Fruit fly (Drosophila melanogaster): Measurements from ENCODE around the gene obst-E.

Gene obst-E

DNA sequence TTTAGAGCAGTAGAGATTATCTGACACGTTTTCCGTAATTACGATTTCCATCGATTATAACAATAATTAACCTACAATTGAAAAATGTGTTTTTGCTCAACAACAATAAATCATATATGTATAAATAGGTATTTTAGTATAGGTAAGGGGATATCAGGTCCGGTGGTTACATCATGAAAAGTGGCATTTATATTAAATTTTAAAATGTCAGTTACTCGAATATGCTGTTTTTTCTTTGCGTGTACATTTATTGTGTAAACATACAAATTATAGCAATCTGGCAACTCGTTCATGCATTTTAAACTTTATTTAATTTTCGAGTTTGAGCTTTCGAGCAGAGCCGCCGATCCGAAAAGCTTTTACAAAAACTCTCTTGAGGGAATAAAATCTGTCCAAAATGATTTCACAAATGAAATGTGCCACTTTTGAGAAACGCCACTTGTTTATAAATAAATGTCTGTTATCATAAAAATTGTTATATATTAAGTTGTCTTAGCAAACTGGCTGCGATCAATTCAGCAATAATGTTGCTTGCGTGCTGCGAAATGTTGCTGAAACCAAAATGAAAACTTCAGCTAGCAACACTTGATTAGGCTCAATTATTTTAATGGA lies 22.3 kb downstream of the obst-E start (continued):
- TF ChIP-seq zen (tag; optimal IDR thresholded peaks at IDR 0.05) = no peak
- no peak for TF ChIP-seq gce (GFP tag; IDR thresholded peaks at IDR 0.05)
- no peak for TF ChIP-seq Bdp1 (GFP tag; optimal IDR thresholded peaks at IDR 0.05)
- TF ChIP-seq CG14860 (GFP tag; IDR thresholded peaks at IDR 0.05; ENCODE audit: partially characterized antibody) = no peak
- no peak for TF ChIP-seq ham (GFP tag; IDR thresholded peaks at IDR 0.05)
- TF ChIP-seq exex (tag; optimal IDR thresholded peaks at IDR 0.05) = no peak
- no peak for TF ChIP-seq pfk (GFP tag; optimal IDR thresholded peaks at IDR 0.05)
- no peak; the same call in 1 of the 2 replicates for TF ChIP-seq slbo (GFP tag; IDR thresholded peaks at IDR 0.05)
- no peak for TF ChIP-seq CG7372 (GFP tag; IDR thresholded peaks at IDR 0.05)
- TF ChIP-seq Taf1 (GFP tag; IDR thresholded peaks at IDR 0.05) = no peak
- no peak for TF ChIP-seq CG16813 (GFP tag; IDR thresholded peaks at IDR 0.05; ENCODE audit: partially characterized antibody)
- TF ChIP-seq Xbp1 (GFP tag; optimal IDR thresholded peaks at IDR 0.05) = peak; percentile 28
- no peak for TF ChIP-seq Ssrp (tag; optimal IDR thresholded peaks at IDR 0.05)
- TF ChIP-seq CG9215 (GFP tag; IDR thresholded peaks at IDR 0.05) = no peak
- TF ChIP-seq btn (GFP tag; optimal IDR thresholded peaks at IDR 0.05) = no peak
- TF ChIP-seq CG7786 (GFP tag; optimal IDR thresholded peaks at IDR 0.05) = no peak
- TF ChIP-seq al (GFP tag; IDR thresholded peaks at IDR 0.05) = no peak
- TF ChIP-seq fru (optimal IDR thresholded peaks at IDR 0.05) = no peak
- no peak for TF ChIP-seq sisA (GFP tag; IDR thresholded peaks at IDR 0.05)
- no peak for TF ChIP-seq CG18764 (GFP tag; optimal IDR thresholded peaks at IDR 0.05)
- TF ChIP-seq fd64A (GFP tag; optimal IDR thresholded peaks at IDR 0.05) = no peak
- no peak for TF ChIP-seq CG12104 (GFP tag; optimal IDR thresholded peaks at IDR 0.05)
- TF ChIP-seq Ada2b (GFP tag; IDR thresholded peaks at IDR 0.05) = peak; percentile 37

dm6 chr2L:5742437-5742836 lies 23.5 kb downstream of the obst-E start:
- TF ChIP-seq CG4404 (GFP tag; IDR thresholded peaks at IDR 0.05) (no peak), ftz-f1 (GFP tag; optimal IDR thresholded peaks at IDR 0.05) (peak; percentile 70), CG12769 (tag; optimal IDR thresholded peaks at IDR 0.05) (peak; percentile 74), pros (GFP tag; optimal IDR thresholded peaks at IDR 0.05) (peak; percentile 13)

- TF ChIP-seq sens (GFP tag) = peak; percentile 14
- TF ChIP-seq Oaz (GFP tag; IDR thresholded peaks at IDR 0.05) = no peak
- no peak for TF ChIP-seq CG11247 (GFP tag; IDR thresholded peaks at IDR 0.05)
- TF ChIP-seq lab (GFP tag; optimal IDR thresholded peaks at IDR 0.05) = no peak
Measured at dm6 chr2L:5741144-5741543, 24.8 kb downstream of the obst-E start, which contains the start of gene CG11147. TSS of gene CG11147 (minus strand) at chr2L:5741244.

DNA sequence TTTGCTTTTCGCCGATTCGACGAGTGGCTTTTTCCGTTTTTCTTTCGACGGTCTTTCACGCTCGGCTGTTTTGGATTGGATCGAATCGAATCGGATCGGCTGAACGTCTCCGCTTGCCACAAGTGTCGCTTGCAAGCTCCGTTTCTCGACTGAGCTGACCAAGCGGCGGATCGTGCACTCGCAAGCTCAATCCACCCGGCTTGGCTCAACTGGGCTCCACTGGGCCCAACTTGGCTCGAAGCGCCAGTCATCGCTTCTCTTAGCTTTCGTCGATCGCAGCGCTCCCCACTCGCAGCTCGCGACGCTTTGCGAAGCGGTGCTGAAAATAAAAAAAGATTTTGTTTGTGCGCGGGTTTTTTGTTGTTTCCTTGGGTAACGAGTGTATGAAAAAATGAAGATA lies 25.2 kb downstream of the obst-E start:
- TF ChIP-seq Rfx (GFP tag; IDR thresholded peaks at IDR 0.05) (no peak), pum (GFP tag; optimal IDR thresholded peaks at IDR 0.05) (no peak), bbx (GFP tag; IDR thresholded peaks at IDR 0.05; ENCODE audit: partially characterized antibody) (no peak), CG11456 (GFP tag; IDR thresholded peaks at IDR 0.05) (no peak), Bdp1 (GFP tag; optimal IDR thresholded peaks at IDR 0.05) (no peak), CG2712 (tag; optimal IDR thresholded peaks at IDR 0.05) (no peak), Fer2 (tag; optimal IDR thresholded peaks at IDR 0.05) (no peak), CG2129 (GFP tag; IDR thresholded peaks at IDR 0.05; ENCODE audit: partially characterized antibody) (no peak), Neu2 (GFP tag; optimal IDR thresholded peaks at IDR 0.05; ENCODE audit: borderline replicate concordance) (no peak), Hr39 (optimal IDR thresholded peaks at IDR 0.05) (no peak), ato (GFP tag; IDR thresholded peaks at IDR 0.05; ENCODE audit: partially characterized antibody) (no peak), sqz (GFP tag; optimal IDR thresholded peaks at IDR 0.05) (peak; percentile 29), grau (tag; optimal IDR thresholded peaks at IDR 0.05) (no peak), fu2 (GFP tag; optimal IDR thresholded peaks at IDR 0.05) (no peak), wdn (GFP tag; IDR thresholded peaks at IDR 0.05) (no peak), Asciz (GFP tag; optimal IDR thresholded peaks at IDR 0.05) (no peak), GATAe (GFP tag; conservative IDR thresholded peaks at IDR 0.05) (no peak), CG4617 (GFP tag; optimal IDR thresholded peaks at IDR 0.05; ENCODE audit: borderline replicate concordance) (no peak), slou (GFP tag; optimal IDR thresholded peaks at IDR 0.05) (no peak), CG12769 (tag; optimal IDR thresholded peaks at IDR 0.05) (peak; percentile 23)

Measured in whole organism, embryonic.